Worm (Caenorhabditis elegans): Measurements from ENCODE around the gene F49A5.10.

F49A5.10 gene

DNA sequence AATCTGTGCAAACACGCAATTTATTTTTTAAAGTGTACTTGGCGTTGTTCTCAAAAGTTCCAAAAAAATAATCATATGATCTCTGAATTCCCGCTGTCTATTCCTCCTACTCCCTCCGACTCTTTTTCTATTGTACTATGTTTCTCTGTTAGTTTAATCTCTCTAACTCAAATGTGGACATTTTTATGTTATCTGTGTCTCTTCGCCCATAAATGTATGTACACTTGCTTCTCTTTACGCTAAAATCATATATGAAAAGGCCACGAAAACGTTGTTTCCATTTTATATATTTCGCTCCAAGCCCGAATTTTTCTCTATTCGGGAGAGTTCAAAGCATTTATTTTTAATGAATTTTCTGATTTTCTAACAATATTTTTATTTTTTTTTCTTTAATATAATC lies 35.8 kb downstream of the F49A5.10 start:
- TF ChIP-seq sdc-2 (tag; optimal IDR thresholded peaks at IDR 0.05), result no peak
- TF ChIP-seq tbx-7 (tag; optimal IDR thresholded peaks at IDR 0.05), result no peak
- no peak for TF ChIP-seq ztf-16 (tag; optimal IDR thresholded peaks at IDR 0.05)
- TF ChIP-seq ref-2 (tag; optimal IDR thresholded peaks at IDR 0.05), result no peak
- no peak for TF ChIP-seq hlh-8 (tag; optimal IDR thresholded peaks at IDR 0.05)
- no peak for TF ChIP-seq hlh-13 (GFP tag; optimal IDR thresholded peaks at IDR 0.05)
- TF ChIP-seq hlh-30 (tag; optimal IDR thresholded peaks at IDR 0.05; ENCODE audit: insufficient read depth), result no peak
- TF ChIP-seq ceh-14 (tag; optimal IDR thresholded peaks at IDR 0.05), result no peak
- TF ChIP-seq dmd-4 (tag; optimal IDR thresholded peaks at IDR 0.05; ENCODE audit: borderline replicate concordance), result no peak
- TF ChIP-seq nfya-1 (tag; optimal IDR thresholded peaks at IDR 0.05), result no peak
- TF ChIP-seq T23F11.4 (GFP tag; optimal IDR thresholded peaks at IDR 0.05), result no peak

DNA sequence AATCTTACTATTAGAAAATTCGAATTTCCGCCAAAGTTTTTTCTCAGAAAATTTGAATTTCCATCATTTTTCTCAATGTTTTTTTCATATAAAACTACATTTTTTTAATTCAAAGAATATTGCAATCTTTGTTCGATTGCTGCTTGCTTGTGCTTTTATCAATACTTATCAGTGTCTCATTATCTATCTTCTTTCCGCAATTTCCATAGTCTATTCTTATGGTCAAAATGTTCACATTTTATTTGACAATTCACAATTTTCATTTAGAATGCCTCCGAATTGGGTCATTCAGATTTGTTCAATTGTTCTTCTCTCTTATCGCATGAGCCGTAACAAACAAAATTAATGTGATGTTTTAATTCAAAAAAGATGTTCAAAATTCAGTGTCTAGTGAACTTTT lies 36.2 kb downstream of the F49A5.10 start:
- TF ChIP-seq dmd-4 (tag; optimal IDR thresholded peaks at IDR 0.05; ENCODE audit: borderline replicate concordance) (no peak), elt-2 (tag; optimal IDR thresholded peaks at IDR 0.05) (peak; percentile 14)

DNA sequence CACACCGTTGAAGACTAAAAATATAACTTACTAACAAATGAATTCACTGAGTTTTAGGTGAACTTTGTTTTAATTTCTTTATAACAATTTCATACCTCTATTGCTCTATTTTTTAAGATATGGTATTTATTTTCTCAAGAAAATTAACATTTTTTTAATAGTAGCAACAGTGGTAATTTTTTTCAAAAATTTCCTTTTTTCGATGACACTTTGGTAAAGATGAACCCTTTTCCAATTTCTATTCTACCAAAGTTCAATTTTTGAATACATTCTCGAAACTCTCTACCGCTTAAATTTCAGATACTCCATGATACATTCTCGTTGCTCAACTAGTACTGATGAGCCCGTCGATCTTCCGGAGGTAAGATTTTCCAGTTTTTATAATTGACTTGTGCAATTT lies 36.9 kb downstream of the F49A5.10 start, which contains the start of gene nhr-116:
TSS of gene nhr-116 (plus strand) at position 301 of the 400 bp plus-strand sequence.
- TF ChIP-seq sox-4 (tag; optimal IDR thresholded peaks at IDR 0.05) (no peak), lin-11 (tag; optimal IDR thresholded peaks at IDR 0.05) (no peak), ceh-2 (tag; optimal IDR thresholded peaks at IDR 0.05) (no peak), ceh-9 (tag; optimal IDR thresholded peaks at IDR 0.05) (no peak), pqm-1 (tag; optimal IDR thresholded peaks at IDR 0.05) (no peak), unc-3 (GFP tag; conservative IDR thresholded peaks at IDR 0.05) (no peak), unc-3 (tag; optimal IDR thresholded peaks at IDR 0.05) (no peak), tbx-2 (tag; optimal IDR thresholded peaks at IDR 0.05) (no peak), dmd-4 (tag; optimal IDR thresholded peaks at IDR 0.05; ENCODE audit: borderline replicate concordance) (no peak), ama-1 (optimal IDR thresholded peaks at IDR 0.05) (no peak), hlh-13 (GFP tag; optimal IDR thresholded peaks at IDR 0.05) (no peak), ceh-24 (tag; optimal IDR thresholded peaks at IDR 0.05) (no peak), unc-86 (tag; optimal IDR thresholded peaks at IDR 0.05) (no peak)

ce11 chrV:16916079-16916478 lies 41.0 kb downstream of the F49A5.10 start, which contains the start of gene F09C6.10:
F09C6.10 (minus strand) TSS chrV:16916179.
- TF ChIP-seq mec-3 (tag; optimal IDR thresholded peaks at IDR 0.05; ENCODE audit: borderline replicate concordance) (no peak), che-1 (tag; optimal IDR thresholded peaks at IDR 0.05) (no peak), ttx-3 (tag; optimal IDR thresholded peaks at IDR 0.05) (no peak), T23F11.4 (GFP tag; optimal IDR thresholded peaks at IDR 0.05) (no peak), Y22D7AL.16 (tag; optimal IDR thresholded peaks at IDR 0.05) (no peak), K09A11.1 (tag; optimal IDR thresholded peaks at IDR 0.05; ENCODE audit: insufficient read depth) (no peak), ceh-2 (tag; optimal IDR thresholded peaks at IDR 0.05) (no peak), tbx-2 (tag; optimal IDR thresholded peaks at IDR 0.05) (no peak), C38D4.7 (GFP tag; optimal IDR thresholded peaks at IDR 0.05) (no peak), unc-42 (tag; optimal IDR thresholded peaks at IDR 0.05) (no peak), ceh-6 (GFP tag; optimal IDR thresholded peaks at IDR 0.05) (no peak), fax-1 (tag; optimal IDR thresholded peaks at IDR 0.05) (no peak), zip-5 (tag; optimal IDR thresholded peaks at IDR 0.05) (no peak), pat-9 (tag; optimal IDR thresholded peaks at IDR 0.05) (no peak), pha-2 (tag; optimal IDR thresholded peaks at IDR 0.05) (no peak)

- TF ChIP-seq madf-2 (tag; optimal IDR thresholded peaks at IDR 0.05), result no peak
- no peak for TF ChIP-seq F13H6.1 (tag; optimal IDR thresholded peaks at IDR 0.05)
- TF ChIP-seq pha-4 (tag; optimal IDR thresholded peaks at IDR 0.05), result no peak
- TF ChIP-seq hlh-6 (tag; optimal IDR thresholded peaks at IDR 0.05), result no peak
- no peak for TF ChIP-seq pag-3 (tag; optimal IDR thresholded peaks at IDR 0.05; ENCODE audit: borderline replicate concordance)
- TF ChIP-seq syd-9 (tag; optimal IDR thresholded peaks at IDR 0.05), result no peak
- no peak for TF ChIP-seq sox-4 (tag; optimal IDR thresholded peaks at IDR 0.05)
- no peak for TF ChIP-seq C08G9.2 (tag; optimal IDR thresholded peaks at IDR 0.05)
- TF ChIP-seq pqm-1 (tag; optimal IDR thresholded peaks at IDR 0.05), result no peak
- TF ChIP-seq ama-1 (optimal IDR thresholded peaks at IDR 0.05), result no peak
- TF ChIP-seq tbx-2 (tag; optimal IDR thresholded peaks at IDR 0.05), result no peak
These were observed 43.3 kb downstream of the F49A5.10 start, which contains the start of the genes fbxa-206 and Y102A5C.2 for ce11 chrV:16918378-16918777. fbxa-206 (minus strand) TSS chrV:16918478. Y102A5C.2 (plus strand) TSS chrV:16918731.
